Fruit fly (Drosophila melanogaster): Measurements from ENCODE around the gene Ccp84Af.

- no peak for TF ChIP-seq CG11398 (GFP tag; optimal IDR thresholded peaks at IDR 0.05)
- no peak for TF ChIP-seq pan (optimal IDR thresholded peaks at IDR 0.05)
- no peak for TF ChIP-seq pan (GFP tag; optimal IDR thresholded peaks at IDR 0.05 in 1 of 2, IDR thresholded peaks at IDR 0.05 in 1 of 2)
- TF ChIP-seq CG15514 (GFP tag; optimal IDR thresholded peaks at IDR 0.05): peak; percentile 65
- peak; percentile 12 for TF ChIP-seq CG9609 (GFP tag; optimal IDR thresholded peaks at IDR 0.05)
- no peak; the same call in 1 of the 2 replicates for TF ChIP-seq rib (GFP tag; IDR thresholded peaks at IDR 0.05)
- peak; percentile 22; the same call in 1 of the 3 replicates for TF ChIP-seq dysf (GFP tag; IDR thresholded peaks at IDR 0.05)
These were observed 32.5 kb downstream of the Ccp84Af start, which contains the start of the genes CG1307 and twr for dm6 chr3R:6657278-6658246.
